Fruit fly (Drosophila melanogaster) whole organism, embryonic: ENCODE data around the gene scramb2.

Experiments used
- Asciz ChIP-seq: fragments of 200-800 bp; sonication (Bioruptor generic); optimal IDR thresholded peaks from 2 replicates; lab custom pipeline; 2017; ENCODE audit warnings: missing biosample characterization, mild to moderate bottlenecking, missing genetic modification characterization, missing genetic modification reagents
- B-H1 ChIP-seq: fragments of 200-800 bp; sonication (Bioruptor generic); IDR thresholded peaks from 3 replicates; pipeline ENCODE4 v1.3.6; 2022; ENCODE audit warnings: missing biosample characterization, missing genetic modification characterization
- BEAF-32 ChIP-seq: fragments of 200-800 bp; sonication (Bioruptor generic); optimal IDR thresholded peaks from 3 replicates; lab custom pipeline; 2017; ENCODE audit warnings: missing biosample characterization, missing genetic modification characterization, mild to moderate bottlenecking, moderate library complexity, missing genetic modification reagents
- CG10267 ChIP-seq: fragments of 200-800 bp; sonication (Bioruptor generic); optimal IDR thresholded peaks from 2 replicates; lab custom pipeline; 2018; ENCODE audit warnings: missing biosample characterization, mild to moderate bottlenecking, missing genetic modification characterization, moderate library complexity
- CG10462 ChIP-seq: fragments of 200-800 bp; sonication (Bioruptor generic); optimal IDR thresholded peaks from 2 replicates; lab custom pipeline; 2016; ENCODE audit warnings: missing biosample characterization, missing genetic modification characterization
- CG11560 ChIP-seq: fragments of 200-800 bp; sonication (Bioruptor generic); IDR thresholded peaks from 3 replicates; pipeline ENCODE4 v1.3.6; 2022; ENCODE audit warnings: missing biosample characterization, missing genetic modification characterization
- CG13287 ChIP-seq: fragments of 200-800 bp; sonication (Bioruptor generic); IDR thresholded peaks from 2 replicates; pipeline ENCODE4 v1.3.6; 2022; ENCODE audit warnings: missing biosample characterization, missing genetic modification characterization; ENCODE audit not compliant: partially characterized antibody
- CG13424 ChIP-seq: fragments of 200-800 bp; sonication (Bioruptor generic); optimal IDR thresholded peaks from 2 replicates; lab custom pipeline; 2019; ENCODE audit warnings: missing biosample characterization, mild to moderate bottlenecking, missing genetic modification characterization, moderate library complexity
- CG13894 ChIP-seq: fragments of 200-800 bp; sonication (Bioruptor generic); optimal IDR thresholded peaks from 3 replicates; lab custom pipeline; 2018; ENCODE audit warnings: missing biosample characterization, mild to moderate bottlenecking, missing genetic modification characterization, moderate library complexity
- CG14860 ChIP-seq: fragments of 200-800 bp; sonication (Bioruptor generic); IDR thresholded peaks from 3 replicates; pipeline ENCODE4 v1.3.6; 2022; ENCODE audit warnings: missing biosample characterization, missing genetic modification characterization; ENCODE audit not compliant: partially characterized antibody
- CG15269 ChIP-seq: fragments of 200-800 bp; sonication (Bioruptor generic); optimal IDR thresholded peaks from 2 replicates; lab custom pipeline; 2018; ENCODE audit warnings: missing biosample characterization, mild to moderate bottlenecking, missing genetic modification characterization, moderate library complexity
- CG1529 ChIP-seq: fragments of 200-800 bp; sonication (Bioruptor generic); optimal IDR thresholded peaks from 3 replicates; lab custom pipeline; 2018; ENCODE audit warnings: missing biosample characterization, missing genetic modification characterization
- CG15696 ChIP-seq: fragments of 200-800 bp; sonication (Bioruptor generic); optimal IDR thresholded peaks from 2 replicates; lab custom pipeline; 2019; ENCODE audit warnings: missing biosample characterization, mild to moderate bottlenecking, missing genetic modification characterization, moderate library complexity
- CG17359 ChIP-seq: fragments of 200-800 bp; sonication (Bioruptor generic); optimal IDR thresholded peaks from 3 replicates; lab custom pipeline; 2018; ENCODE audit warnings: missing biosample characterization, mild to moderate bottlenecking, missing genetic modification characterization, moderate library complexity
- CG17361 ChIP-seq: fragments of 200-800 bp; sonication (Bioruptor generic); IDR thresholded peaks from 3 replicates; pipeline ENCODE4 v1.3.6; 2022; ENCODE audit warnings: missing biosample characterization, missing genetic modification characterization
- CG1832 ChIP-seq: fragments of 200-800 bp; sonication (Bioruptor generic); optimal IDR thresholded peaks from 2 replicates; lab custom pipeline; 2017; ENCODE audit warnings: missing biosample characterization, mild to moderate bottlenecking, missing genetic modification characterization, inconsistent platforms
- CG3281 ChIP-seq: fragments of 200-800 bp; sonication (Bioruptor generic); optimal IDR thresholded peaks from 3 replicates; lab custom pipeline; 2017; ENCODE audit warnings: missing biosample characterization, mild to moderate bottlenecking, missing genetic modification characterization
- CG5953 ChIP-seq: fragments of 200-800 bp; sonication (Bioruptor generic); IDR thresholded peaks from 2 replicates; pipeline ENCODE4 v1.3.6; 2022; ENCODE audit warnings: missing biosample characterization, missing genetic modification characterization
- CG6654 ChIP-seq: fragments of 200-800 bp; sonication (Bioruptor generic); optimal IDR thresholded peaks from 2 replicates; lab custom pipeline; 2017; ENCODE audit warnings: missing biosample characterization, mild to moderate bottlenecking, missing genetic modification characterization
- CG6765 ChIP-seq: fragments of 200-800 bp; sonication (Bioruptor generic); optimal IDR thresholded peaks from 3 replicates; lab custom pipeline; 2017; ENCODE audit warnings: missing biosample characterization, mild to moderate bottlenecking, missing genetic modification characterization
- CG6854 ChIP-seq: fragments of 200-800 bp; sonication (Bioruptor generic); optimal IDR thresholded peaks from 3 replicates; lab custom pipeline; 2017; ENCODE audit warnings: missing biosample characterization, mild to moderate bottlenecking, missing genetic modification characterization
- CG8359 ChIP-seq: fragments of 200-800 bp; sonication (Bioruptor generic); optimal IDR thresholded peaks from 2 replicates; lab custom pipeline; 2017; ENCODE audit warnings: missing biosample characterization, mild to moderate bottlenecking, missing genetic modification characterization, borderline replicate concordance
- CG9215 ChIP-seq: fragments of 200-800 bp; sonication (Bioruptor generic); IDR thresholded peaks from 2 replicates; pipeline ENCODE4 v1.3.6; 2022; ENCODE audit warnings: missing biosample characterization, missing genetic modification characterization
- D ChIP-seq, 2 experiments: fragments of 200-800 bp in 1 of 2; fragments of >200 bp in 1 of 2; sonication (Bioruptor generic) in 1 of 2; optimal IDR thresholded peaks; 2 replicates in 1 of 2; 3 replicates in 1 of 2; lab custom pipeline; 2017; ENCODE audit warnings: mild to moderate bottlenecking in 1 of 2, missing biosample characterization in 1 of 2, missing genetic modification characterization in 1 of 2, missing genetic modification reagents in 1 of 2
- Fer2 ChIP-seq: fragments of 200-800 bp; sonication (Bioruptor generic); optimal IDR thresholded peaks from 2 replicates; lab custom pipeline; 2018; ENCODE audit warnings: missing biosample characterization, mild to moderate bottlenecking, missing genetic modification characterization, moderate library complexity
- Hmr ChIP-seq: fragments of 200-800 bp; sonication (Bioruptor generic); optimal IDR thresholded peaks from 3 replicates; lab custom pipeline; 2017; ENCODE audit warnings: mild to moderate bottlenecking, missing biosample characterization, missing genetic modification reagents, missing genetic modification characterization
- Hr51 ChIP-seq, 2 experiments: fragments of 200-800 bp; sonication (Bioruptor generic); optimal IDR thresholded peaks; 2 replicates in 1 of 2; 3 replicates in 1 of 2; lab custom pipeline; 2016 to 2018; ENCODE audit warnings: missing biosample characterization in 2 of 2, missing genetic modification characterization in 2 of 2, mild to moderate bottlenecking in 1 of 2, moderate library complexity in 1 of 2
- Mes4 ChIP-seq: fragments of 200-800 bp; sonication (Bioruptor generic); optimal IDR thresholded peaks from 2 replicates; lab custom pipeline; 2016; ENCODE audit warnings: missing biosample characterization, missing genetic modification characterization
- Nf-YA ChIP-seq: fragments of 200-800 bp; sonication (Bioruptor generic); IDR thresholded peaks from 2 replicates; pipeline ENCODE4 v1.3.6; 2022; ENCODE audit warnings: missing biosample characterization, missing genetic modification characterization
- Nf-YB ChIP-seq: fragments of 200-800 bp; sonication (Bioruptor generic); optimal IDR thresholded peaks from 3 replicates; lab custom pipeline; 2019; ENCODE audit warnings: missing biosample characterization, mild to moderate bottlenecking, missing genetic modification characterization, moderate library complexity
- Oli ChIP-seq: fragments of 200-800 bp; sonication (Bioruptor generic); optimal IDR thresholded peaks from 2 replicates; lab custom pipeline; 2018; ENCODE audit warnings: missing biosample characterization, mild to moderate bottlenecking, missing genetic modification characterization, moderate library complexity
- Optix ChIP-seq: fragments of 200-800 bp; sonication (Bioruptor generic); IDR thresholded peaks from 3 replicates; pipeline ENCODE4 v1.3.6; 2022; ENCODE audit warnings: missing biosample characterization, missing genetic modification characterization
- Pdp1 ChIP-seq, 2 experiments: fragments of 200-800 bp; sonication (Bioruptor generic); optimal IDR thresholded peaks; 3 replicates each; lab custom pipeline; 2016; ENCODE audit warnings: missing biosample characterization in 2 of 2, missing genetic modification characterization in 2 of 2, mild to moderate bottlenecking in 1 of 2, moderate library complexity in 1 of 2
- Poxn ChIP-seq: fragments of 200-800 bp; sonication (Bioruptor generic); IDR thresholded peaks from 2 replicates; pipeline ENCODE4 v1.3.6; 2022; ENCODE audit warnings: missing biosample characterization, missing genetic modification characterization
- ara ChIP-seq: fragments of 200-800 bp; sonication (Bioruptor generic); IDR thresholded peaks from 2 replicates; pipeline ENCODE4 v1.3.6; 2022; ENCODE audit warnings: missing biosample characterization, missing genetic modification characterization
- bab2 ChIP-seq: fragments of 200-800 bp; sonication (Bioruptor generic); optimal IDR thresholded peaks from 2 replicates; lab custom pipeline; 2016; ENCODE audit warnings: missing biosample characterization, missing genetic modification characterization
- cas ChIP-seq: fragments of 200-800 bp; sonication (Bioruptor generic); IDR thresholded peaks from 2 replicates; pipeline ENCODE4 v1.3.6; 2022; ENCODE audit warnings: missing biosample characterization, missing genetic modification characterization
- danr ChIP-seq: fragments of 200-800 bp; sonication (Bioruptor generic); IDR thresholded peaks from 2 replicates; pipeline ENCODE4 v1.3.6; 2022; ENCODE audit warnings: missing biosample characterization, missing genetic modification characterization
- emc ChIP-seq: fragments of 200-800 bp; sonication (Bioruptor generic); optimal IDR thresholded peaks from 2 replicates; lab custom pipeline; 2016; ENCODE audit warnings: missing biosample characterization, missing genetic modification characterization
- ewg ChIP-seq: fragments of 200-800 bp; sonication (Bioruptor generic); optimal IDR thresholded peaks from 3 replicates; lab custom pipeline; 2017; ENCODE audit warnings: mild to moderate bottlenecking, missing biosample characterization, missing genetic modification reagents, missing genetic modification characterization
- gce ChIP-seq: fragments of 200-800 bp; sonication (Bioruptor generic); IDR thresholded peaks from 3 replicates; pipeline ENCODE4 v1.3.6; 2022; ENCODE audit warnings: missing biosample characterization, missing genetic modification characterization
- gcm2 ChIP-seq: fragments of 200-800 bp; sonication (Bioruptor generic); optimal IDR thresholded peaks from 2 replicates; lab custom pipeline; 2016; ENCODE audit warnings: missing biosample characterization, missing genetic modification characterization
- ind ChIP-seq: fragments of 200-800 bp; sonication (Bioruptor generic); optimal IDR thresholded peaks from 3 replicates; lab custom pipeline; 2016; ENCODE audit warnings: missing biosample characterization, missing genetic modification characterization
- knrl ChIP-seq: fragments of 200-800 bp; sonication (Bioruptor generic); IDR thresholded peaks from 3 replicates; pipeline ENCODE4 v1.3.6; 2022; ENCODE audit warnings: missing biosample characterization, missing genetic modification characterization; ENCODE audit not compliant: partially characterized antibody
- lab ChIP-seq: fragments of 200-800 bp; sonication (Bioruptor generic); optimal IDR thresholded peaks from 3 replicates; lab custom pipeline; 2017; ENCODE audit warnings: missing biosample characterization, missing genetic modification characterization, mild to moderate bottlenecking, moderate library complexity, missing genetic modification reagents
- mld ChIP-seq: fragments of 200-800 bp; sonication (Bioruptor generic); IDR thresholded peaks from 3 replicates; pipeline ENCODE4 v1.3.6; 2022; ENCODE audit warnings: missing biosample characterization, missing genetic modification characterization; ENCODE audit not compliant: partially characterized antibody
- pros ChIP-seq: fragments of 200-800 bp; sonication (Bioruptor generic); optimal IDR thresholded peaks from 3 replicates; lab custom pipeline; 2019; ENCODE audit warnings: missing biosample characterization, mild to moderate bottlenecking, missing genetic modification characterization, moderate library complexity

Gene scramb2

dm6 chr3L:3090581-3091345 lies 44.2 kb upstream of the scramb2 start (continued):
- TF ChIP-seq CG6654 (GFP tag; lab: Kevin White, UChicago) (no peak), CG17359 (tag; lab: Kevin White, UChicago) (peak; percentile 79), Hr51 (GFP tag; optimal IDR thresholded peaks at IDR 0.05; lab: Kevin White, UChicago) (no peak), gce (no peak; the same call in 2 of the 3 replicates), BEAF-32 (GFP tag; lab: Kevin White, UChicago) (no peak), gcm2 (GFP tag; lab: Kevin White, UChicago) (no peak), CG6854 (no peak), CG15696 (tag; lab: Kevin White, UChicago) (peak; percentile 57), cas (GFP tag; lab: Robert Waterston, UW) (peak; percentile 45; the same call in 1 of the 2 replicates), D (optimal IDR thresholded peaks at IDR 0.05; lab: Kevin White, UChicago) (no peak), D (GFP tag; optimal IDR thresholded peaks at IDR 0.05; lab: Kevin White, UChicago) (no peak), CG1529 (GFP tag; lab: Kevin White, UChicago) (no peak), ara (GFP tag; lab: Robert Waterston, UW) (peak; percentile 52; the same call in 1 of the 2 replicates), Nf-YA (GFP tag; lab: Robert Waterston, UW) (peak; percentile 69), CG1832 (GFP tag; lab: Kevin White, UChicago) (no peak), CG5953 (no peak), CG6765 (GFP tag; lab: Kevin White, UChicago) (no peak), CG15269 (peak; percentile 50), Nf-YB (GFP tag; lab: Kevin White, UChicago) (no peak), mld (peak; percentile 59; the same call in 1 of the 3 replicates), B-H1 (GFP tag; lab: Robert Waterston, UW) (no peak), CG3281 (no peak), emc (GFP tag; lab: Kevin White, UChicago) (no peak), Oli (no peak), Optix (GFP tag; lab: Robert Waterston, UW) (no peak), ewg (peak; percentile 72), bab2 (no peak), pros (GFP tag; lab: Kevin White, UChicago) (peak; percentile 98), CG11560 (tag; lab: Robert Waterston, UW) (no peak), CG13287 (GFP tag; lab: Robert Waterston, UW) (peak; percentile 55; the same call in 1 of the 2 replicates), CG10267 (no peak), ind (GFP tag; lab: Kevin White, UChicago) (no peak), CG17361 (peak; percentile 46; the same call in 1 of the 3 replicates), Fer2 (tag; lab: Kevin White, UChicago) (no peak), CG14860 (GFP tag; lab: Robert Waterston, UW) (no peak), Asciz (GFP tag; lab: Kevin White, UChicago) (peak; percentile 40), lab (GFP tag; lab: Kevin White, UChicago) (no peak), knrl (GFP tag; lab: Robert Waterston, UW) (peak; percentile 62; the same call in 1 of the 3 replicates), CG13894 (peak; percentile 88), danr (GFP tag; lab: Robert Waterston, UW) (no peak), CG13424 (tag; lab: Kevin White, UChicago) (peak; percentile 22), CG8359 (GFP tag; lab: Kevin White, UChicago) (no peak), Pdp1 (GFP tag; optimal IDR thresholded peaks at IDR 0.05; lab: Kevin White, UChicago) (peak; percentile 34 to 38), Hmr (GFP tag; lab: Kevin White, UChicago) (peak; percentile 43), CG9215 (no peak), Poxn (no peak), CG10462 (no peak), Mes4 (no peak)
